Fruit fly (Drosophila melanogaster) whole organism, pupa: ENCODE measurements around the gene GlyRS.

Experiments
- CG12605 ChIP-seq: fragments of 200-800 bp; sonication (Bioruptor generic); IDR thresholded peaks from 2 replicates; pipeline ENCODE4 v1.3.6; 2022; ENCODE audit warnings: missing biosample characterization, missing genetic modification characterization
- CG13204 ChIP-seq: fragments of 200-800 bp; sonication (Bioruptor generic); optimal IDR thresholded peaks from 2 replicates; lab custom pipeline; 2018; ENCODE audit warnings: missing biosample characterization, mild to moderate bottlenecking, missing genetic modification characterization, moderate library complexity
- CG14655 ChIP-seq: fragments of 200-800 bp; sonication (Bioruptor generic); optimal IDR thresholded peaks from 3 replicates; lab custom pipeline; 2017; ENCODE audit warnings: mild to moderate bottlenecking, missing biosample characterization, missing genetic modification reagents, missing genetic modification characterization
- CG17806 ChIP-seq: fragments of 200-800 bp; sonication (Bioruptor generic); optimal IDR thresholded peaks from 2 replicates; lab custom pipeline; 2018; ENCODE audit warnings: missing biosample characterization, mild to moderate bottlenecking, missing genetic modification characterization, moderate library complexity
- D1 ChIP-seq: fragments of 200-800 bp; sonication (Bioruptor generic); optimal IDR thresholded peaks from 2 replicates; lab custom pipeline; 2018; ENCODE audit warnings: missing biosample characterization, mild to moderate bottlenecking, missing genetic modification characterization, moderate library complexity
- EcR ChIP-seq: fragments of 200-800 bp; sonication (Bioruptor generic); optimal IDR thresholded peaks from 3 replicates; lab custom pipeline; 2019; ENCODE audit warnings: missing biosample characterization, missing genetic modification characterization, mild to moderate bottlenecking, moderate library complexity, missing genetic modification reagents
- Pif1B ChIP-seq: fragments of 200-800 bp; sonication (Bioruptor generic); optimal IDR thresholded peaks from 3 replicates; lab custom pipeline; 2016; ENCODE audit warnings: missing biosample characterization, missing genetic modification characterization
- gl ChIP-seq: fragments of 200-800 bp; sonication (Bioruptor generic); optimal IDR thresholded peaks from 2 replicates; lab custom pipeline; 2018; ENCODE audit warnings: missing biosample characterization, mild to moderate bottlenecking, missing genetic modification characterization
- rn ChIP-seq: fragments of 200-800 bp; sonication (Bioruptor generic); IDR thresholded peaks from 2 replicates; pipeline ENCODE4 v1.3.6; 2022; ENCODE audit warnings: missing biosample characterization, missing genetic modification characterization

dm6 chr3L:15061605-15062004 is 33.3 kb upstream of the GlyRS start, which contains the start of gene CG13460:
- no peak for TF ChIP-seq rn (GFP tag; lab: Robert Waterston, UW)
- no peak for TF ChIP-seq D1 (tag; lab: Kevin White, UChicago)
- no peak for TF ChIP-seq CG12605
- no peak for TF ChIP-seq CG17806 (tag; lab: Kevin White, UChicago)
- TF ChIP-seq CG13204 (GFP tag; lab: Kevin White, UChicago): no peak
- TF ChIP-seq EcR (GFP tag; lab: Kevin White, UChicago): no peak
- TF ChIP-seq Pif1B (GFP tag; lab: Kevin White, UChicago): no peak
- no peak for TF ChIP-seq gl (tag; lab: Kevin White, UChicago)
- TF ChIP-seq CG14655 (GFP tag; lab: Kevin White, UChicago): no peak
